Fruit fly (Drosophila melanogaster) whole organism, wandering third instar larva: ENCODE data around the gene Tg.

ENCODE experiments used
- Dfd ChIP-seq: fragments of >200 bp; optimal IDR thresholded peaks from 2 replicates; lab custom pipeline; 2017; ENCODE audit warnings: missing biosample characterization, missing genetic modification characterization
- GATAd ChIP-seq: sonication (Bioruptor generic); optimal IDR thresholded peaks from 2 replicates; lab custom pipeline; 2016; ENCODE audit warnings: missing biosample characterization, missing genetic modification characterization
- Mio ChIP-seq: sonication (Bioruptor generic); optimal IDR thresholded peaks from 2 replicates; lab custom pipeline; 2016; ENCODE audit warnings: missing biosample characterization, missing genetic modification characterization
- Rel ChIP-seq, 2 experiments: fragments of 200-800 bp; sonication (Bioruptor generic) in 1 of 2; optimal IDR thresholded peaks; 2 replicates in 1 of 2; 3 replicates in 1 of 2; lab custom pipeline; 2016 to 2019; ENCODE audit warnings: mild to moderate bottlenecking in 2 of 2, missing biosample characterization in 2 of 2, missing genetic modification characterization in 2 of 2, moderate library complexity in 1 of 2
- Sp1 ChIP-seq: fragments of 200-800 bp; sonication (Bioruptor generic); optimal IDR thresholded peaks from 3 replicates; lab custom pipeline; 2019; ENCODE audit warnings: missing biosample characterization, mild to moderate bottlenecking, missing genetic modification characterization, moderate library complexity
- brk ChIP-seq: fragments of 200-800 bp; sonication (Bioruptor generic); optimal IDR thresholded peaks from 2 replicates; lab custom pipeline; 2016; ENCODE audit warnings: missing biosample characterization, mild to moderate bottlenecking, missing genetic modification characterization
- ey ChIP-seq: fragments of 200-800 bp; sonication (Bioruptor generic); optimal IDR thresholded peaks from 2 replicates; lab custom pipeline; 2016; ENCODE audit warnings: missing biosample characterization, missing genetic modification characterization
- pan ChIP-seq: fragments of >200 bp; optimal IDR thresholded peaks from 2 replicates; lab custom pipeline; 2017
- psq ChIP-seq: fragments of 200-800 bp; sonication (Bioruptor generic); optimal IDR thresholded peaks from 3 replicates; lab custom pipeline; 2017; ENCODE audit warnings: missing biosample characterization, mild to moderate bottlenecking, missing genetic modification characterization, moderate library complexity
- woc ChIP-seq: sonication (Bioruptor generic); optimal IDR thresholded peaks from 2 replicates; lab custom pipeline; 2016; ENCODE audit warnings: missing biosample characterization, mild to moderate bottlenecking, missing genetic modification characterization

DNA sequence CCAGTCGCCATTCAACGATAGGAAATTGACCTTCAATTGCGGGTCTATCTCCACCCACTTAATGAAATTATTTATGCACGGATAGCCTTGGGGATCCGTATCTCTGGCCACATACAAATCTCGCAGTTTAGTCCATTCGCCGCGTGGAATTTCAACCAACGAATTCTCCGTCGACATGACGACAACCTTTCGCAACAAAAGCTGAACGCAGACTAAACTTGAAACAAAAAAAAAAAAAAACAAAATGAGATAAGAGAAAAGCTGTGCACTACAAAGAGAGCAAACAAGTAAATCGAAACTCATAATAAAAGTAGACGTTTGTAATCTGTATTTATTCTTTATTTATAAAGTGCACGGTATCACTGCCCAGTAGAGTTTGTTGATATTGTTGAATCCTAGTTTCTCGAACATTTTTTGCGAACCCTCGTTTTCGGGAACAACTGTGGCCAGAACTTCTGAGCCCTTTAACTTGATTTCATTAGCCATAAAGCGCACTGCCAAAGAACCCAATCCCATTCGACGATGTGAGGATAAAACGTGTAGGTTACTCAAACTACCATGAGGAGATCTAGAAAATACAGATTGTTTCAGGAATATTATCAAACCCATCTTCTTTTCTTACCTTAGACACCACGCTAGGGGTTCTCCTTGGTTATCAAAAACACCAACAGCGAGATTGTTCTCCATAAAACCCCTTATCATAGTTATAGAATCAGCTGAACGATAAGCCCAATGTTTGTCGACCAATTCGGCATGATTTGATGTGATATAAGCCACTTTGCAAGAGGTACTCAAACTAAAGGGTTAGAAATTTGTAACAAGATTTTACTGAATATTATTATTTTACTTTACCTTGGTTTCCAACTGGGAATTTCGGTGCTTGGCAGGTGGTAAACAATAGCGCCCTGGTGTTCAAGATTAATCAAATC, 1.7 kb upstream of the Tg start, which contains the start of gene CG12560:
- TF ChIP-seq brk (GFP tag; lab: Kevin White, UChicago) (no peak), psq (GFP tag; lab: Kevin White, UChicago) (no peak), Rel (GFP tag; optimal IDR thresholded peaks at IDR 0.05; lab: Kevin White, UChicago) (no peak), Rel (tag; optimal IDR thresholded peaks at IDR 0.05; lab: Kevin White, UChicago) (no peak), GATAd (no peak), woc (GFP tag; lab: Kevin White, UChicago) (no peak), pan (lab: Kevin White, UChicago) (no peak), ey (GFP tag; lab: Kevin White, UChicago) (no peak), Sp1 (GFP tag; lab: Kevin White, UChicago) (no peak), Mio (GFP tag; lab: Kevin White, UChicago) (no peak), Dfd (GFP tag; lab: Kevin White, UChicago) (no peak)
